Fruit fly (Drosophila melanogaster) whole organism, prepupa: Measurements from ENCODE around the gene eco.

ENCODE experiments used
- CG11294 ChIP-seq: fragments of 200-800 bp; sonication (Bioruptor generic); IDR thresholded peaks from 2 replicates; pipeline ENCODE4 v1.3.6; 2022; ENCODE audit warnings: missing biosample characterization, missing genetic modification characterization
- CG11762 ChIP-seq: fragments of 200-800 bp; sonication (Bioruptor generic); optimal IDR thresholded peaks from 3 replicates; lab custom pipeline; 2016; ENCODE audit warnings: missing biosample characterization, missing genetic modification characterization; ENCODE audit not compliant: insufficient read depth
- CG15336 ChIP-seq: fragments of 200-800 bp; sonication (Bioruptor generic); IDR thresholded peaks from 2 replicates; pipeline ENCODE4 v1.3.6; 2022; ENCODE audit warnings: missing biosample characterization, missing genetic modification characterization
- CG1621 ChIP-seq: fragments of 200-800 bp; sonication (Bioruptor generic); optimal IDR thresholded peaks from 3 replicates; lab custom pipeline; 2018; ENCODE audit warnings: missing biosample characterization, mild to moderate bottlenecking, missing genetic modification characterization
- CG16779 ChIP-seq: fragments of 200-800 bp; sonication (Bioruptor generic); optimal IDR thresholded peaks from 3 replicates; lab custom pipeline; 2017; ENCODE audit warnings: missing biosample characterization, mild to moderate bottlenecking, missing genetic modification characterization
- CG3032 ChIP-seq: fragments of 200-800 bp; optimal IDR thresholded peaks from 2 replicates; lab custom pipeline; 2019; ENCODE audit warnings: missing biosample characterization, mild to moderate bottlenecking, missing genetic modification characterization, moderate library complexity
- CG31627 ChIP-seq: fragments of 200-800 bp; sonication (Bioruptor generic); optimal IDR thresholded peaks from 3 replicates; lab custom pipeline; 2016; ENCODE audit warnings: missing biosample characterization, missing genetic modification characterization
- CG34406 ChIP-seq: fragments of 200-800 bp; sonication (Bioruptor generic); optimal IDR thresholded peaks from 3 replicates; lab custom pipeline; 2016; ENCODE audit warnings: missing biosample characterization, missing genetic modification characterization
- CG3919 ChIP-seq: fragments of 200-800 bp; sonication (Bioruptor generic); optimal IDR thresholded peaks from 3 replicates; lab custom pipeline; 2016; ENCODE audit warnings: missing biosample characterization, missing genetic modification characterization
- CG6163 ChIP-seq: fragments of 200-800 bp; sonication (Bioruptor generic); IDR thresholded peaks from 3 replicates; pipeline ENCODE4 v1.3.6; 2022; ENCODE audit warnings: missing biosample characterization, missing genetic modification characterization
- CG6792 ChIP-seq: fragments of 200-800 bp; sonication (Bioruptor generic); optimal IDR thresholded peaks from 3 replicates; lab custom pipeline; 2016; ENCODE audit warnings: missing biosample characterization, missing genetic modification characterization
- CG6808 ChIP-seq: fragments of 200-800 bp; sonication (Bioruptor generic); optimal IDR thresholded peaks from 3 replicates; lab custom pipeline; 2017; ENCODE audit warnings: missing biosample characterization, missing genetic modification characterization, mild to moderate bottlenecking, moderate library complexity, missing genetic modification reagents
- CG6854 ChIP-seq: fragments of 200-800 bp; sonication (Bioruptor generic); optimal IDR thresholded peaks from 2 replicates; lab custom pipeline; 2017; ENCODE audit warnings: missing biosample characterization, mild to moderate bottlenecking, missing genetic modification characterization
- CG7368 ChIP-seq: fragments of 200-800 bp; sonication (Bioruptor generic); optimal IDR thresholded peaks from 3 replicates; lab custom pipeline; 2016; ENCODE audit warnings: missing biosample characterization, missing genetic modification characterization
- CG8119 ChIP-seq: fragments of 200-800 bp; sonication (Bioruptor generic); IDR thresholded peaks from 3 replicates; pipeline ENCODE4 v1.3.6; 2022; ENCODE audit warnings: missing biosample characterization, missing genetic modification characterization
- CG8319 ChIP-seq: fragments of 200-800 bp; sonication (Bioruptor generic); optimal IDR thresholded peaks from 3 replicates; lab custom pipeline; 2016; ENCODE audit warnings: missing biosample characterization, missing genetic modification characterization
- Eip75B ChIP-seq: fragments of 200-800 bp; sonication (Bioruptor generic); optimal IDR thresholded peaks from 3 replicates; lab custom pipeline; 2016; ENCODE audit warnings: missing biosample characterization, missing genetic modification characterization
- Eip78C ChIP-seq: fragments of 200-800 bp; sonication (Bioruptor generic); peaks from one replicate; lab custom pipeline; 2016; ENCODE audit warnings: missing biosample characterization, missing genetic modification characterization
- Met ChIP-seq: fragments of 200-800 bp; sonication (Bioruptor generic); optimal IDR thresholded peaks from 3 replicates; lab custom pipeline; 2016; ENCODE audit warnings: missing biosample characterization, missing genetic modification characterization
- Smox ChIP-seq: fragments of 200-800 bp; sonication (Bioruptor generic); optimal IDR thresholded peaks from 3 replicates; lab custom pipeline; 2016; ENCODE audit warnings: missing biosample characterization, missing genetic modification characterization
- Sox102F ChIP-seq: fragments of 200-800 bp; sonication (Bioruptor generic); optimal IDR thresholded peaks from 2 replicates; lab custom pipeline; 2016; ENCODE audit warnings: missing biosample characterization, mild to moderate bottlenecking, missing genetic modification characterization
- Sox14 ChIP-seq: fragments of 200-800 bp; sonication (Bioruptor generic); optimal IDR thresholded peaks from 3 replicates; lab custom pipeline; 2016; ENCODE audit warnings: missing biosample characterization, missing genetic modification characterization
- dac ChIP-seq: fragments of 200-800 bp; sonication (Bioruptor generic); optimal IDR thresholded peaks from 2 replicates; lab custom pipeline; 2017; ENCODE audit warnings: missing biosample characterization, mild to moderate bottlenecking, missing genetic modification characterization
- dsx ChIP-seq: fragments of 200-800 bp; optimal IDR thresholded peaks from 3 replicates; lab custom pipeline; 2019; ENCODE audit warnings: missing biosample characterization, mild to moderate bottlenecking, missing genetic modification characterization, moderate library complexity; ENCODE audit not compliant: poor library complexity, severe bottlenecking
- fkh ChIP-seq: fragments of 200-800 bp; sonication (Bioruptor generic); optimal IDR thresholded peaks from 3 replicates; lab custom pipeline; 2017; ENCODE audit warnings: missing biosample characterization, mild to moderate bottlenecking, missing genetic modification characterization, moderate library complexity
- net ChIP-seq: fragments of 200-800 bp; sonication (Bioruptor generic); optimal IDR thresholded peaks from 3 replicates; lab custom pipeline; 2016; ENCODE audit warnings: missing biosample characterization, missing genetic modification characterization
- salr ChIP-seq, 2 experiments: fragments of 200-800 bp; sonication (Bioruptor generic); optimal IDR thresholded peaks; 3 replicates each; lab custom pipeline; 2016 to 2018; ENCODE audit warnings: missing biosample characterization in 2 of 2, missing genetic modification characterization in 2 of 2, mild to moderate bottlenecking in 1 of 2
- spab ChIP-seq: fragments of 200-800 bp; sonication (Bioruptor generic); optimal IDR thresholded peaks from 2 replicates; lab custom pipeline; 2017; ENCODE audit warnings: missing biosample characterization, mild to moderate bottlenecking, missing genetic modification characterization, missing genetic modification reagents
- ss ChIP-seq, 2 experiments: fragments of 200-800 bp; sonication (Bioruptor generic); optimal IDR thresholded peaks; 2 replicates in 1 of 2; 3 replicates in 1 of 2; lab custom pipeline; 2017 to 2018; ENCODE audit warnings: mild to moderate bottlenecking in 2 of 2, missing biosample characterization in 2 of 2, missing genetic modification characterization in 2 of 2, moderate library complexity in 1 of 2
- svp ChIP-seq: fragments of 200-800 bp; sonication (Bioruptor generic); peaks from one replicate; lab custom pipeline; 2016; ENCODE audit warnings: missing biosample characterization, missing genetic modification characterization
- vri ChIP-seq: fragments of 200-800 bp; sonication (Bioruptor generic); optimal IDR thresholded peaks from 3 replicates; lab custom pipeline; 2016; ENCODE audit warnings: missing biosample characterization, mild to moderate bottlenecking, missing genetic modification characterization

eco gene

DNA sequence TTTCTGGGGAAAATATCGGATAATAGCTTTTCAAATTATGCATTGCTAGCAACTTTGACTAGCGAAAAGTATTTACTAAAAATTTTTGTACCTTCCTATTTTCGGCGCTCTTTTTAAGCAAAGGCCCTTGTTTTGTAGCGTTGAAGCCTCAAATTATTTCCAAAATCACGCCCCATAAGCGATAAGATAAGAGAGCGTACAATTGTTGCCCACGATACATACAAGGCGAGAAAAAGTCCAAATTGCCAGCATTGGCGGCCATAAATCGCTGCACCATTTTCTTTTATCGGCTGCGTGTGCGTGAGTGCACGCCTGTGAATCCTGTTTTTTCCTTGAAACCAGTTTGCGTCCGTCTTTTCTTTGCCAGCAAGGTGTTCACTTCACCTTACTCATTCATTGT lies 32.1 kb upstream of the eco start:
- TF ChIP-seq CG8119 (GFP tag; lab: Robert Waterston, UW) (no peak), ss (GFP tag; optimal IDR thresholded peaks at IDR 0.05; lab: Kevin White, UChicago) (peak in 1 of 2 experiments; percentile 23), dac (GFP tag; lab: Kevin White, UChicago) (no peak), CG8319 (GFP tag; lab: Kevin White, UChicago) (no peak), CG3919 (GFP tag; lab: Kevin White, UChicago) (no peak), Smox (no peak), svp (GFP tag; lab: Kevin White, UChicago) (no peak), net (GFP tag; lab: Kevin White, UChicago) (no peak), CG11294 (GFP tag; lab: Robert Waterston, UW) (no peak), spab (no peak), CG1621 (tag; lab: Kevin White, UChicago) (peak; percentile 15), CG34406 (GFP tag; lab: Kevin White, UChicago) (no peak), CG15336 (no peak)

DNA sequence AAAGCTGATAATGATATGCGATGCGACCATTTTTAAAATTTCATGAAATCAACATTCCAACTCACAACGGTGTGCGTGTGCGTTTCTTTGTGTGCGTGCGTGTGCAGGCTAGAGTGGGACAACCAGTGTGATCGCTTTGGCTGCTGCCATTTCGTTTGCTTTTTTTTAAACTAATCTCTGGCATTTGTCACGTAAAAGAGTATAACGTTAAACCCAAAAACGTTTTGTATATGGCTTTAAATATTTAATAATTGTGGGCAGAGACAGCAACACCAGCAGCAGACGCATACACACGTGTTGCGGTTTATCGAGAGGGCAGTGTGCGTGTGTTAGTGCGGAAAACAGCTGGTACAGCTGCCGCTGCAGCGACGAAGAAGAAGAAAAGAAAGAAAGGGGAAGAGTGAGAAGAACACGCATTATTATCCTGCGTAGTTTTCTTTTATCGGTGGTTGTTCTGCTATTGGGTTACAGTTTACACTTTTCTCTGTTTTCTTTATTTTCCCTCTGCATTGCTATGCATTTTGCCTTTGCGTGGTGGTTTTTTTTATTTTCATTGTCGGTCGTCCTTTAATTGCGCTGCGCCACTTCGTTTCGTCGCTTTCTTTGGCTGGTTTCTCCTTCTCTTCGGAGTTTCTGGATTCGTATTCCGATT lies 31.2 kb upstream of the eco start:
- TF ChIP-seq Met (no peak), Sox14 (GFP tag; lab: Kevin White, UChicago) (peak; percentile 77), fkh (peak; percentile 47), ss (GFP tag; optimal IDR thresholded peaks at IDR 0.05; lab: Kevin White, UChicago) (peak; percentile 9 to 49), vri (peak; percentile 17), CG11762 (no peak), CG16779 (tag; lab: Kevin White, UChicago) (no peak), CG6163 (GFP tag; lab: Robert Waterston, UW) (0 out of 3 replicates have a peak, but pooled peaks have one; percentile 28), CG7368 (no peak), Eip75B (peak; percentile 7), CG6808 (GFP tag; lab: Kevin White, UChicago) (peak; percentile 15), net (GFP tag; lab: Kevin White, UChicago) (peak; percentile 15), Eip78C (GFP tag; lab: Kevin White, UChicago) (peak; percentile 84), Sox102F (GFP tag; lab: Kevin White, UChicago) (peak; percentile 1), svp (GFP tag; lab: Kevin White, UChicago) (peak; percentile 64)

DNA sequence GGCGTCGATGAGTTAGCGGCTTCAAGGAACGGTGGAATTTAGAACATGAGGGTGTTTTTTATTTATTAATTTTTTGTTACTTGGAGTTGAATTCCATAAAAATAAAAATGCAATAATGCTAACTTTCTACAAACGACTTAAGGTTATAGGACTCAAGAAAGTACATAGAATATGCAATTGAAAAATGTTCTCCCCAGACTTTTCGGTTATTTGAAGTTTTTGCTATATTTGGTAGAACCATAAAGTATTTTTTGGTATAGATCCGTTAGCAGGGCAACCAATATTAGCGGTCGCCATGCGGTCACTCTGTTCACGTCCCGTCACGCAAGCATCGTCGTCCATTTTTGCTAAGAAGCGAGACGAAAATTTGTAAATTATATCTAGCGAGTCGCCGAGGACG lies 30.4 kb upstream of the eco start, which contains the start of gene akirin:
Gene akirin (plus strand): TSS at position 301 of the 400 bp plus-strand sequence.
- no peak for TF ChIP-seq CG6792 (GFP tag; lab: Kevin White, UChicago)
- TF ChIP-seq salr (GFP tag; optimal IDR thresholded peaks at IDR 0.05; lab: Kevin White, UChicago): no peak
- 0 out of 3 replicates have a peak, but pooled peaks have one; percentile 39 for TF ChIP-seq CG6163 (GFP tag; lab: Robert Waterston, UW)

DNA sequence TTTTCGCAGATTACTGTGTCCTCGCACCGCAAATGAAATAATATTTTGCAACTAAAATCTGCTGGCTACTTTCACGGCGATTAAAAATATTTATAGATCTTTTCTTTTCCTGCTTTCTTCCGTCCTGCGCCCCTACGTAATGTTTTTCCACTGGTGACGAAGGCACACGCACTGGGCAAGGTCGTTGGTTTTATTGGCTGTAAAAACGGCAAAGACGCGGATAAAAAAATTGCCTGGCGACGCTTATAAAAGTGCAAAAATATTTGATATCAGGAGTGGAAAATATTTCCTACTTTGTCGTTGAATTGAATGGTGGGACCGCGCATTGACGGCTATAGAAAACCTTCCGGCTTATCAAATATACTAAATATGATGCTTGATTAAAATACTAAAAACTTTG lies 29.8 kb upstream of the eco start, which contains the start of gene Sh3beta:
Gene Sh3beta (minus strand): TSS at position 327 of the 400 bp plus-strand sequence.
- TF ChIP-seq CG31627 (GFP tag; lab: Kevin White, UChicago) (no peak), CG6854 (peak; percentile 25), CG3032 (tag; lab: Kevin White, UChicago) (no peak), vri (peak; percentile 8), dsx (GFP tag; lab: Kevin White, UChicago) (peak; percentile 86)
- TF ChIP-seq, all 60 proteins: peak for 3
